Fruit fly (Drosophila melanogaster): ENCODE results near the gene CG42367.
A peak's percentile ranks its signal among the peaks of the same experiment; 100 is the strongest.

Gene CG42367

dm6 chr2L:9911783-9912182 lies 18.6 kb upstream of the CG42367 start (continued):
- TF ChIP-seq Hand (GFP tag; optimal IDR thresholded peaks at IDR 0.05) (no peak), CG30431 (GFP tag; optimal IDR thresholded peaks at IDR 0.05) (no peak), CG9797 (GFP tag; optimal IDR thresholded peaks at IDR 0.05) (no peak), Fer1 (GFP tag; optimal IDR thresholded peaks at IDR 0.05) (no peak), CG11093 (GFP tag; IDR thresholded peaks at IDR 0.05) (no peak), abd-A (tag; optimal IDR thresholded peaks at IDR 0.05) (no peak), CG34422 (GFP tag; IDR thresholded peaks at IDR 0.05) (peak; percentile 62; the same call in 1 of the 3 replicates), Dek (tag; optimal IDR thresholded peaks at IDR 0.05) (no peak), CG12219 (GFP tag; optimal IDR thresholded peaks at IDR 0.05) (no peak), cg (GFP tag; optimal IDR thresholded peaks at IDR 0.05) (no peak), ATbp (GFP tag; optimal IDR thresholded peaks at IDR 0.05) (no peak), knrl (GFP tag; IDR thresholded peaks at IDR 0.05; ENCODE audit: partially characterized antibody) (no peak), CG3065 (GFP tag; optimal IDR thresholded peaks at IDR 0.05) (no peak), CTCF (GFP tag; optimal IDR thresholded peaks at IDR 0.05) (no peak), Dip2 (GFP tag; IDR thresholded peaks at IDR 0.05) (no peak), mld (GFP tag; IDR thresholded peaks at IDR 0.05; ENCODE audit: partially characterized antibody) (no peak), CG2116 (GFP tag; optimal IDR thresholded peaks at IDR 0.05) (no peak), CG6272 (GFP tag; IDR thresholded peaks at IDR 0.05) (no peak), dm (GFP tag; optimal IDR thresholded peaks at IDR 0.05) (no peak), CG9932 (GFP tag; IDR thresholded peaks at IDR 0.05) (peak; percentile 54), CG16815 (GFP tag; optimal IDR thresholded peaks at IDR 0.05) (no peak), Dip3 (GFP tag; optimal IDR thresholded peaks at IDR 0.05) (no peak), Dfd (GFP tag; optimal IDR thresholded peaks at IDR 0.05) (no peak), bsh (GFP tag; optimal IDR thresholded peaks at IDR 0.05) (no peak), CG5245 (GFP tag; optimal IDR thresholded peaks at IDR 0.05) (no peak), CG12769 (tag; optimal IDR thresholded peaks at IDR 0.05) (peak; percentile 32), sd (tag; optimal IDR thresholded peaks at IDR 0.05) (no peak), ttk (GFP tag; IDR thresholded peaks at IDR 0.05) (0 out of 2 replicates have a peak, but pooled peaks have one; percentile 25), CG3281 (GFP tag; optimal IDR thresholded peaks at IDR 0.05) (no peak), gcm (GFP tag; optimal IDR thresholded peaks at IDR 0.05) (no peak), shn (GFP tag; optimal IDR thresholded peaks at IDR 0.05) (no peak), CG17186 (GFP tag; optimal IDR thresholded peaks at IDR 0.05) (no peak), CG12104 (GFP tag; optimal IDR thresholded peaks at IDR 0.05) (no peak), Fer3 (tag; optimal IDR thresholded peaks at IDR 0.05) (no peak), salm (tag; optimal IDR thresholded peaks at IDR 0.05) (no peak), run (tag; optimal IDR thresholded peaks at IDR 0.05) (no peak), ssp (GFP tag; IDR thresholded peaks at IDR 0.05) (no peak), HHEX (GFP tag; optimal IDR thresholded peaks at IDR 0.05) (no peak), btn (GFP tag; optimal IDR thresholded peaks at IDR 0.05) (no peak), Jarid2 (GFP tag; optimal IDR thresholded peaks at IDR 0.05) (no peak), Mrtf (GFP tag; IDR thresholded peaks at IDR 0.05) (no peak), Max (GFP tag; optimal IDR thresholded peaks at IDR 0.05) (no peak), E2f2 (GFP tag; IDR thresholded peaks at IDR 0.05) (no peak; the same call in 1 of the 2 replicates), Atf-2 (GFP tag; optimal IDR thresholded peaks at IDR 0.05) (no peak), so (GFP tag; IDR thresholded peaks at IDR 0.05) (no peak), chif (GFP tag; optimal IDR thresholded peaks at IDR 0.05) (no peak), CG14014 (GFP tag; IDR thresholded peaks at IDR 0.05) (no peak), gfzf (GFP tag; optimal IDR thresholded peaks at IDR 0.05) (no peak), exex (tag; optimal IDR thresholded peaks at IDR 0.05) (no peak), prd (optimal IDR thresholded peaks at IDR 0.05) (no peak), prd (GFP tag; IDR thresholded peaks at IDR 0.05) (0 out of 3 replicates have a peak, but pooled peaks have one; percentile 13), gcm2 (GFP tag; optimal IDR thresholded peaks at IDR 0.05) (no peak)

Measured in whole organism, embryonic.